Worm (Caenorhabditis elegans) whole organism, L3 larva: ENCODE measurements around the gene acr-20.
A peak's percentile ranks its signal among the peaks of the same experiment; 100 is the strongest.

Experiments used
- R02D3.7 ChIP-seq: fragments of 150-350 bp; optimal IDR thresholded peaks from 2 replicates; lab custom pipeline; 2014; ENCODE audit warnings: missing biosample characterization, missing genetic modification characterization
- ZK546.5 ChIP-seq: sonication (generic microtip); optimal IDR thresholded peaks from 2 replicates; lab custom pipeline; 2017; ENCODE audit warnings: missing biosample characterization, missing genetic modification characterization
- aly-2 ChIP-seq: fragments of 150-350 bp; optimal IDR thresholded peaks from 2 replicates; lab custom pipeline; 2014; ENCODE audit warnings: missing biosample characterization, missing genetic modification characterization
- ama-1 ChIP-seq: fragments of 150-350 bp; optimal IDR thresholded peaks from 2 replicates; lab custom pipeline; 2018
- ceh-16 ChIP-seq: sonication (generic microtip); optimal IDR thresholded peaks from 2 replicates; lab custom pipeline; 2017; ENCODE audit warnings: missing biosample characterization, missing genetic modification characterization
- ceh-28 ChIP-seq: fragments of 150-350 bp; optimal IDR thresholded peaks from 2 replicates; lab custom pipeline; 2014; ENCODE audit warnings: missing biosample characterization, missing genetic modification reagents, missing genetic modification characterization
- ceh-82 ChIP-seq: fragments of 150-350 bp; optimal IDR thresholded peaks from 2 replicates; lab custom pipeline; 2014; ENCODE audit warnings: missing biosample characterization, missing genetic modification characterization
- ceh-9 ChIP-seq: sonication (generic microtip); optimal IDR thresholded peaks from 2 replicates; lab custom pipeline; 2018; ENCODE audit warnings: missing biosample characterization, missing genetic modification characterization
- daf-12 ChIP-seq: fragments of 150-350 bp; optimal IDR thresholded peaks from 2 replicates; lab custom pipeline; 2014; ENCODE audit warnings: missing biosample characterization, missing genetic modification reagents, missing genetic modification characterization
- egl-27 ChIP-seq: sonication (generic microtip); optimal IDR thresholded peaks from 4 replicates; lab custom pipeline; 2017; ENCODE audit warnings: missing biosample characterization, missing genetic modification reagents, missing genetic modification characterization
- egl-5 ChIP-seq: fragments of 150-350 bp; optimal IDR thresholded peaks from 2 replicates; lab custom pipeline; 2017; ENCODE audit warnings: missing biosample characterization, missing genetic modification reagents, missing genetic modification characterization, inconsistent platforms
- elt-1 ChIP-seq: fragments of 150-350 bp; optimal IDR thresholded peaks from 2 replicates; lab custom pipeline; 2014; ENCODE audit warnings: missing biosample characterization, missing genetic modification characterization
- elt-2 ChIP-seq: sonication (generic microtip); optimal IDR thresholded peaks from 2 replicates; lab custom pipeline; 2016; ENCODE audit warnings: missing genetic modification reagents, mild to moderate bottlenecking, missing genetic modification characterization, missing compliant biosample characterization
- elt-3 ChIP-seq, 3 experiments: fragments of 150-350 bp in 1 of 3; sonication (generic microtip) in 2 of 3; optimal IDR thresholded peaks; 2 replicates in 2 of 3; 4 replicates in 1 of 3; lab custom pipeline; 2014 to 2017; ENCODE audit warnings: missing biosample characterization in 3 of 3, missing genetic modification characterization in 3 of 3
- eor-1 ChIP-seq, 2 experiments: fragments of 150-350 bp; optimal IDR thresholded peaks; 2 replicates each; lab custom pipeline; 2014 to 2018; ENCODE audit warnings: missing biosample characterization in 2 of 2, missing genetic modification characterization in 2 of 2
- fkh-10 ChIP-seq: sonication (generic microtip); optimal IDR thresholded peaks from 2 replicates; lab custom pipeline; 2017; ENCODE audit warnings: missing biosample characterization, missing genetic modification reagents, missing genetic modification characterization
- fkh-2 ChIP-seq: fragments of 150-350 bp; optimal IDR thresholded peaks from 2 replicates; lab custom pipeline; 2014; ENCODE audit warnings: missing biosample characterization, missing genetic modification reagents, missing genetic modification characterization
- fos-1 ChIP-seq: fragments of 150-350 bp; optimal IDR thresholded peaks from 2 replicates; lab custom pipeline; 2014; ENCODE audit warnings: missing biosample characterization, missing genetic modification characterization
- hmg-11 ChIP-seq: sonication (generic microtip); optimal IDR thresholded peaks from 2 replicates; lab custom pipeline; 2016; ENCODE audit warnings: missing genetic modification characterization, missing compliant biosample characterization
- jun-1 ChIP-seq: fragments of 150-350 bp; optimal IDR thresholded peaks from 2 replicates; lab custom pipeline; 2014; ENCODE audit warnings: missing biosample characterization, missing genetic modification reagents, missing genetic modification characterization
- lin-15B ChIP-seq: fragments of 150-350 bp; optimal IDR thresholded peaks from 2 replicates; lab custom pipeline; 2014; ENCODE audit warnings: missing biosample characterization, missing genetic modification characterization
- lin-39 ChIP-seq: fragments of 150-350 bp; optimal IDR thresholded peaks from 2 replicates; lab custom pipeline; 2018; ENCODE audit warnings: missing biosample characterization, missing genetic modification reagents, missing genetic modification characterization
- lsy-12 ChIP-seq: sonication (generic microtip); optimal IDR thresholded peaks from 2 replicates; lab custom pipeline; 2016; ENCODE audit warnings: mild to moderate bottlenecking, missing genetic modification characterization, missing compliant biosample characterization
- mdl-1 ChIP-seq: fragments of 150-350 bp; optimal IDR thresholded peaks from 2 replicates; lab custom pipeline; 2014; ENCODE audit warnings: missing biosample characterization, missing genetic modification characterization
- mml-1 ChIP-seq: fragments of 150-350 bp; sonication (generic microtip); optimal IDR thresholded peaks from 3 replicates; lab custom pipeline; 2014; ENCODE audit warnings: missing biosample characterization, missing genetic modification characterization
- nfya-1 ChIP-seq: sonication (generic microtip); optimal IDR thresholded peaks from 2 replicates; lab custom pipeline; 2017; ENCODE audit warnings: missing genetic modification characterization, mild to moderate bottlenecking, missing compliant biosample characterization, antibody characterized with exemption, moderate library complexity; ENCODE audit not compliant: insufficient read depth
- nhr-11 ChIP-seq: fragments of 150-350 bp; optimal IDR thresholded peaks from 2 replicates; lab custom pipeline; 2014; ENCODE audit warnings: missing biosample characterization, missing genetic modification characterization
- nhr-12 ChIP-seq: fragments of 150-350 bp; optimal IDR thresholded peaks from 2 replicates; lab custom pipeline; 2014; ENCODE audit warnings: missing biosample characterization, missing genetic modification characterization
- nhr-23 ChIP-seq: fragments of 150-350 bp; optimal IDR thresholded peaks from 2 replicates; lab custom pipeline; 2014; ENCODE audit warnings: missing biosample characterization, missing genetic modification reagents, missing genetic modification characterization
- nhr-237 ChIP-seq: fragments of 150-350 bp; optimal IDR thresholded peaks from 2 replicates; lab custom pipeline; 2014; ENCODE audit warnings: missing biosample characterization, missing genetic modification characterization
- nhr-25 ChIP-seq: sonication (generic microtip); optimal IDR thresholded peaks from 2 replicates; lab custom pipeline; 2017; ENCODE audit warnings: missing biosample characterization, missing genetic modification characterization
- nhr-28 ChIP-seq: fragments of 150-350 bp; optimal IDR thresholded peaks from 2 replicates; lab custom pipeline; 2014; ENCODE audit warnings: missing biosample characterization, missing genetic modification characterization
- nhr-43 ChIP-seq: sonication (generic microtip); optimal IDR thresholded peaks from 2 replicates; lab custom pipeline; 2016; ENCODE audit warnings: mild to moderate bottlenecking, missing genetic modification characterization, missing compliant biosample characterization; ENCODE audit not compliant: poor library complexity, severe bottlenecking
- nhr-67 ChIP-seq: fragments of 150-350 bp; optimal IDR thresholded peaks from 2 replicates; lab custom pipeline; 2014; ENCODE audit warnings: missing biosample characterization, missing genetic modification characterization
- nhr-76 ChIP-seq: fragments of 150-350 bp; sonication (generic microtip); optimal IDR thresholded peaks from 5 replicates; lab custom pipeline; 2014; ENCODE audit warnings: missing biosample characterization, missing genetic modification characterization
- nhr-77 ChIP-seq: fragments of 150-350 bp; optimal IDR thresholded peaks from 2 replicates; lab custom pipeline; 2014; ENCODE audit warnings: missing biosample characterization, missing genetic modification characterization
- pha-4 ChIP-seq: fragments of 150-350 bp; optimal IDR thresholded peaks from 2 replicates; lab custom pipeline; 2014; ENCODE audit warnings: missing biosample characterization, missing genetic modification reagents, missing genetic modification characterization
- pqm-1 ChIP-seq: fragments of 150-350 bp; optimal IDR thresholded peaks from 2 replicates; lab custom pipeline; 2017; ENCODE audit warnings: missing biosample characterization, missing genetic modification characterization, inconsistent platforms
- sea-2 ChIP-seq: fragments of 150-350 bp; sonication (generic microtip); optimal IDR thresholded peaks from 4 replicates; lab custom pipeline; 2014; ENCODE audit warnings: missing biosample characterization, missing genetic modification reagents, missing genetic modification characterization
- skn-1 ChIP-seq: fragments of 150-350 bp; optimal IDR thresholded peaks from 2 replicates; lab custom pipeline; 2014; ENCODE audit warnings: missing biosample characterization, missing genetic modification characterization
- snpc-4 ChIP-seq: fragments of 150-350 bp; optimal IDR thresholded peaks from 2 replicates; lab custom pipeline; 2014; ENCODE audit warnings: missing biosample characterization, missing genetic modification characterization
- tbx-2 ChIP-seq: sonication (generic microtip); optimal IDR thresholded peaks from 2 replicates; lab custom pipeline; 2016; ENCODE audit warnings: mild to moderate bottlenecking, missing genetic modification characterization, missing compliant biosample characterization
- unc-39 ChIP-seq: sonication (generic microtip); optimal IDR thresholded peaks from 4 replicates; lab custom pipeline; 2017; ENCODE audit warnings: missing biosample characterization, missing genetic modification characterization
- unc-62 ChIP-seq: fragments of 150-350 bp; sonication (generic microtip); optimal IDR thresholded peaks from 4 replicates; lab custom pipeline; 2014; ENCODE audit warnings: missing biosample characterization, missing genetic modification reagents, missing genetic modification characterization
- zag-1 ChIP-seq: fragments of 150-350 bp; optimal IDR thresholded peaks from 2 replicates; lab custom pipeline; 2014; ENCODE audit warnings: missing biosample characterization, missing genetic modification characterization
- ztf-11 ChIP-seq: fragments of 150-350 bp; optimal IDR thresholded peaks from 2 replicates; lab custom pipeline; 2014; ENCODE audit warnings: missing biosample characterization, missing genetic modification characterization
- ztf-4 ChIP-seq: fragments of 150-350 bp; optimal IDR thresholded peaks from 2 replicates; lab custom pipeline; 2014; ENCODE audit warnings: missing biosample characterization, missing genetic modification characterization

acr-20 gene

ce11 chrII:14404266-14404665 is 26.6 kb upstream of the acr-20 start:
- TF ChIP-seq egl-5 = no peak
- peak; percentile 38 for TF ChIP-seq nhr-25 (tag; lab: Kevin White, UChicago)
- TF ChIP-seq eor-1 (tag; optimal IDR thresholded peaks at IDR 0.05; lab: Kevin White, UChicago) = no peak
- peak; percentile 78 for TF ChIP-seq ama-1
- peak; percentile 25 for TF ChIP-seq jun-1 (tag; lab: Kevin White, UChicago)
- peak; percentile 3 for TF ChIP-seq nfya-1 (tag; lab: Kevin White, UChicago)
- no peak for TF ChIP-seq skn-1 (tag; lab: Kevin White, UChicago)
- no peak for TF ChIP-seq daf-12 (tag; lab: Kevin White, UChicago)
- no peak for TF ChIP-seq nhr-76 (tag; lab: Kevin White, UChicago)
- peak; percentile 33 for TF ChIP-seq nhr-23 (tag; lab: Kevin White, UChicago)
- peak; percentile 54 for TF ChIP-seq nhr-43 (tag; lab: Kevin White, UChicago)
- no peak for TF ChIP-seq ZK546.5 (tag; lab: Kevin White, UChicago)
- no peak for TF ChIP-seq nhr-28
- TF ChIP-seq pha-4 (tag; lab: Kevin White, UChicago) = peak; percentile 91
- TF ChIP-seq elt-2 (tag; lab: Kevin White, UChicago) = peak; percentile 52
- no peak for TF ChIP-seq ztf-4
- no peak for TF ChIP-seq mdl-1 (tag; lab: Kevin White, UChicago)
- TF ChIP-seq elt-1 = no peak
- peak; percentile 61 for TF ChIP-seq pqm-1
- TF ChIP-seq snpc-4 = no peak

ce11 chrII:14401098-14401497 is 23.4 kb upstream of the acr-20 start:
- TF ChIP-seq pha-4 (tag; lab: Kevin White, UChicago) (no peak), ama-1 (peak; percentile 87)

DNA sequence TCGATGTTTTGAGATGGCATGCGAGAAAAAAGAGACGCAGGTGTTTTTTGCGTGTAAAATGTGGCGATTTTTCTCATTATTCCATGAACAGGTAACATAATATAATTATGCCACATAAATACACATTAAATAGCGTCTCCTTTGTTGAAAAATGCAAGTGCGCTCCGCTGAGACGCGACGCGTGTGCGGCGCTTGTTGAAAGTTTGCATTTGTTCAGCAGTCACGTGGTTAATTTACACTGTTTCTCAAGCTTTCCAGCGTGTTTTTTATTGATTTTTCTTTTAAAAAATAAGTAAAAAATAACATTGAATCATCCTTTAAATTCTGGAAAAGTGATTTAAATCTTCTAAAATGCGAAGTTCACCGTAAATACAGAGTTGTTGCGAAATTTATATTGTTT is 21.9 kb upstream of the acr-20 start:
- peak; percentile 81 for TF ChIP-seq nhr-23 (tag; lab: Kevin White, UChicago)
- no peak for TF ChIP-seq nhr-28
- TF ChIP-seq pha-4 (tag; lab: Kevin White, UChicago) = peak; percentile 98
- TF ChIP-seq lin-15B (tag; lab: Kevin White, UChicago) = peak; percentile 93
- no peak for TF ChIP-seq daf-12 (tag; lab: Kevin White, UChicago)
- peak; percentile 86 for TF ChIP-seq hmg-11 (tag; lab: Kevin White, UChicago)
- peak; percentile 6 for TF ChIP-seq nhr-77 (tag; lab: Kevin White, UChicago)
- no peak for TF ChIP-seq R02D3.7 (tag; lab: Kevin White, UChicago)
- no peak for TF ChIP-seq nhr-237 (tag; lab: Kevin White, UChicago)
- peak; percentile 89 for TF ChIP-seq lin-39 (tag; lab: Kevin White, UChicago)
- TF ChIP-seq ztf-11 (tag; lab: Kevin White, UChicago) = no peak
- TF ChIP-seq sea-2 (GFP tag; lab: Kevin White, UChicago) = no peak
- TF ChIP-seq ceh-82 = no peak
- TF ChIP-seq elt-2 (tag; lab: Kevin White, UChicago) = peak; percentile 56
- no peak for TF ChIP-seq unc-62
- peak; percentile 46 for TF ChIP-seq fkh-10 (GFP tag; lab: Kevin White, UChicago)
- peak; percentile 91 for TF ChIP-seq nfya-1 (tag; lab: Kevin White, UChicago)
- peak; percentile 77 for TF ChIP-seq ceh-28 (tag; lab: Kevin White, UChicago)
- TF ChIP-seq pqm-1 = peak; percentile 61
- TF ChIP-seq fkh-2 (tag; lab: Kevin White, UChicago) = no peak
- TF ChIP-seq elt-1 = no peak
- TF ChIP-seq mdl-1 (tag; lab: Kevin White, UChicago) = peak; percentile 51
- peak; percentile 48 for TF ChIP-seq lsy-12 (tag; lab: Kevin White, UChicago)
- peak; percentile 98 for TF ChIP-seq egl-5
- TF ChIP-seq tbx-2 = peak; percentile 16
- no peak for TF ChIP-seq aly-2 (tag; lab: Kevin White, UChicago)
- TF ChIP-seq egl-27 = no peak
- no peak for TF ChIP-seq ZK546.5 (tag; lab: Kevin White, UChicago)
- no peak for TF ChIP-seq skn-1 (tag; lab: Kevin White, UChicago)
- no peak for TF ChIP-seq nhr-11 (tag; lab: Kevin White, UChicago)
- TF ChIP-seq eor-1 (tag; optimal IDR thresholded peaks at IDR 0.05; lab: Kevin White, UChicago) = peak in 1 of 2 experiments; percentile 51
- no peak for TF ChIP-seq nhr-12
- TF ChIP-seq ztf-4 = peak; percentile 41
- TF ChIP-seq nhr-25 (tag; lab: Kevin White, UChicago) = peak; percentile 85
- peak; percentile 70 for TF ChIP-seq nhr-43 (tag; lab: Kevin White, UChicago)
- TF ChIP-seq ceh-16 (tag; lab: Kevin White, UChicago) = no peak
- TF ChIP-seq fos-1 (tag; lab: Kevin White, UChicago) = no peak
- no peak for TF ChIP-seq nhr-76 (tag; lab: Kevin White, UChicago)
- TF ChIP-seq mml-1 (tag; lab: Kevin White, UChicago) = no peak
- TF ChIP-seq snpc-4 = peak; percentile 89
- no peak for TF ChIP-seq nhr-67
- TF ChIP-seq jun-1 (tag; lab: Kevin White, UChicago) = peak; percentile 60
- TF ChIP-seq unc-39 (tag; lab: Kevin White, UChicago) = no peak
- TF ChIP-seq elt-3 (tag; optimal IDR thresholded peaks at IDR 0.05; lab: Kevin White, UChicago) = peak in 1 of 3 experiments; percentile 6
- no peak for TF ChIP-seq zag-1 (tag; lab: Kevin White, UChicago)
- no peak for TF ChIP-seq ceh-9 (tag; lab: Kevin White, UChicago)
- TF ChIP-seq ama-1 = no peak
